Fruit fly (Drosophila melanogaster): ENCODE data around the gene CG2975.

dm6 chr2L:2874185-2874541 lies 34.2 kb downstream of the CG2975 start, which contains the start of gene Ifrd1:
- TF ChIP-seq cwo (GFP tag; optimal IDR thresholded peaks at IDR 0.05) = no peak
- TF ChIP-seq Asciz (GFP tag; optimal IDR thresholded peaks at IDR 0.05) = no peak
- TF ChIP-seq CG32767 (GFP tag; IDR thresholded peaks at IDR 0.05) = no peak
- TF ChIP-seq gro (GFP tag; optimal IDR thresholded peaks at IDR 0.05) = no peak
- no peak for TF ChIP-seq Pdp1 (GFP tag; optimal IDR thresholded peaks at IDR 0.05)
- no peak for TF ChIP-seq toy (GFP tag; IDR thresholded peaks at IDR 0.05)
- TF ChIP-seq NC2β (GFP tag; optimal IDR thresholded peaks at IDR 0.05) = no peak
- TF ChIP-seq tx (GFP tag; optimal IDR thresholded peaks at IDR 0.05) = no peak
- no peak for TF ChIP-seq Ets97D (GFP tag; optimal IDR thresholded peaks at IDR 0.05)
- no peak for TF ChIP-seq ssp (GFP tag; IDR thresholded peaks at IDR 0.05)

Data from whole organism, embryonic.